Worm (Caenorhabditis elegans) whole organism, L4/young adult: ENCODE measurements around the gene srd-26.

Source experiments
- W03F9.2 ChIP-seq: fragments of 150-350 bp; optimal IDR thresholded peaks from 2 replicates; lab custom pipeline; 2014; ENCODE audit warnings: missing biosample characterization, missing genetic modification characterization
- dao-5 ChIP-seq: sonication (generic microtip); optimal IDR thresholded peaks from 2 replicates; lab custom pipeline; 2016; ENCODE audit warnings: missing genotype, missing genetic modification characterization, moderate library complexity, missing compliant biosample characterization
- him-1 ChIP-seq: sonication (generic microtip); optimal IDR thresholded peaks from 2 replicates; lab custom pipeline; 2016; ENCODE audit warnings: missing genotype, missing genetic modification reagents, missing genetic modification characterization, missing compliant biosample characterization

DNA sequence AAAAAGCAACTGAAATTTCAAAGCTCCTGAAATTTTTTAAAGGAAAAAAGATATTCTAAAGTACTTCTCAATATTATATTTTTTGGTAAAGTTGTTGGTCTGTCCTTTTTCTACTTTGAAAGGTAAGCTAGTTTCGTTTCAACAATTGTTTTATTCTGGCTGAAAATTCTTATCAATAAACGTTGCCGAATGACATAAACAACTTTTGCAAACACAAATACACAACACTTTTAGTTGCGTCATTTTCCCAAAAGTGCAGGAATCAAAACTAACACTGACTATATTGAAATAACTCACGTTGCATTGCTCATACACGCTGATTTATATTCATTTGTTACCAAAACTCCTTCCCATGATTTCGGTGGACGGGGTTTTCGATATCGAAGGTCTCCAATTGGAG, 2.9 kb upstream of the srd-26 start:
- TF ChIP-seq him-1 (no peak), W03F9.2 (no peak), dao-5 (no peak)
